Worm (Caenorhabditis elegans): ENCODE measurements around the gene stau-1.

Gene stau-1

ce11 chrX:1080549-1080948 is 45.5 kb upstream of the stau-1 start, which contains the start of gene pfn-3:
pfn-3 (minus strand) TSS chrX:1080649.
- TF ChIP-seq C34B4.2 (tag; optimal IDR thresholded peaks at IDR 0.05), result no peak
- no peak for TF ChIP-seq nhr-85 (tag)
- TF ChIP-seq efl-3 (GFP tag; optimal IDR thresholded peaks at IDR 0.05), result no peak
- TF ChIP-seq ceh-82 (tag; optimal IDR thresholded peaks at IDR 0.05), result no peak
- no peak for TF ChIP-seq hlh-4 (tag; optimal IDR thresholded peaks at IDR 0.05)
- TF ChIP-seq elt-2 (tag; optimal IDR thresholded peaks at IDR 0.05), result no peak
- TF ChIP-seq nhr-28 (tag; optimal IDR thresholded peaks at IDR 0.05), result no peak
- no peak for TF ChIP-seq ets-5 (GFP tag; IDR thresholded peaks at IDR 0.05)
- TF ChIP-seq ceh-90 (tag; optimal IDR thresholded peaks at IDR 0.05), result no peak
- no peak for TF ChIP-seq hpl-2 (GFP tag; optimal IDR thresholded peaks at IDR 0.05)
- peak; percentile 35 for TF ChIP-seq pag-3 (tag; optimal IDR thresholded peaks at IDR 0.05; ENCODE audit: borderline replicate concordance, insufficient read depth)
- TF ChIP-seq lin-14 (GFP tag; optimal IDR thresholded peaks at IDR 0.05), result peak; percentile 34
- no peak for TF ChIP-seq pax-3 (tag; optimal IDR thresholded peaks at IDR 0.05)
- no peak for TF ChIP-seq nhr-20 (tag; optimal IDR thresholded peaks at IDR 0.05)
- TF ChIP-seq lir-3 (tag; optimal IDR thresholded peaks at IDR 0.05; ENCODE audit: poor library complexity), result no peak
- no peak for TF ChIP-seq nhr-12 (tag; optimal IDR thresholded peaks at IDR 0.05)
- TF ChIP-seq ztf-11 (tag; optimal IDR thresholded peaks at IDR 0.05), result no peak
- no peak for TF ChIP-seq snu-23 (GFP tag; optimal IDR thresholded peaks at IDR 0.05)
- no peak for TF ChIP-seq irx-1 (tag; optimal IDR thresholded peaks at IDR 0.05)
- peak; percentile 1 for TF ChIP-seq dsc-1 (tag; optimal IDR thresholded peaks at IDR 0.05)
- TF ChIP-seq mep-1 (tag; optimal IDR thresholded peaks at IDR 0.05), result no peak
- TF ChIP-seq lsy-2 (tag; optimal IDR thresholded peaks at IDR 0.05), result peak in 1 of 2 experiments; percentile 24
- no peak for TF ChIP-seq vab-15 (tag; optimal IDR thresholded peaks at IDR 0.05)
- TF ChIP-seq ceh-88 (GFP tag; IDR thresholded peaks at IDR 0.05), result no peak
- no peak for TF ChIP-seq nhr-84 (tag; optimal IDR thresholded peaks at IDR 0.05)
- no peak for TF ChIP-seq fkh-4 (tag; optimal IDR thresholded peaks at IDR 0.05; ENCODE audit: borderline replicate concordance)
- TF ChIP-seq egl-27 (tag; optimal IDR thresholded peaks at IDR 0.05), result no peak
- no peak for TF ChIP-seq xbp-1 (tag; optimal IDR thresholded peaks at IDR 0.05)
- TF ChIP-seq dpl-1 (GFP tag; optimal IDR thresholded peaks at IDR 0.05), result no peak
- TF ChIP-seq C04F5.9 (tag; optimal IDR thresholded peaks at IDR 0.05), result no peak
- peak; percentile 45 for TF ChIP-seq nhr-71 (tag; optimal IDR thresholded peaks at IDR 0.05)
- no peak for TF ChIP-seq blmp-1 (tag; optimal IDR thresholded peaks at IDR 0.05)
- TF ChIP-seq alr-1 (tag; optimal IDR thresholded peaks at IDR 0.05; ENCODE audit: borderline replicate concordance), result no peak
- TF ChIP-seq tlp-1 (tag; optimal IDR thresholded peaks at IDR 0.05), result no peak
- TF ChIP-seq C16A3.4 (tag; optimal IDR thresholded peaks at IDR 0.05), result no peak
- TF ChIP-seq swsn-7 (tag; optimal IDR thresholded peaks at IDR 0.05), result no peak
- no peak for TF ChIP-seq fkh-10 (GFP tag; optimal IDR thresholded peaks at IDR 0.05)
- TF ChIP-seq jun-1 (tag; optimal IDR thresholded peaks at IDR 0.05), result no peak
- TF ChIP-seq pqm-1 (tag; optimal IDR thresholded peaks at IDR 0.05), result no peak
- TF ChIP-seq rnt-1 (tag; optimal IDR thresholded peaks at IDR 0.05), result peak; percentile 27
- no peak for TF ChIP-seq ceh-63 (GFP tag; optimal IDR thresholded peaks at IDR 0.05)
- no peak for TF ChIP-seq aha-1 (tag; optimal IDR thresholded peaks at IDR 0.05)
- TF ChIP-seq nhr-77 (tag; optimal IDR thresholded peaks at IDR 0.05), result no peak
- no peak for TF ChIP-seq nhr-90 (tag; optimal IDR thresholded peaks at IDR 0.05; ENCODE audit: poor library complexity)
- no peak for TF ChIP-seq sptf-1 (tag; optimal IDR thresholded peaks at IDR 0.05)
- TF ChIP-seq skn-1 (tag; optimal IDR thresholded peaks at IDR 0.05), result peak; percentile 74
